Worm (Caenorhabditis elegans) whole organism, L1 larva: ENCODE data around the gene swan-2.

Experiments used
- egl-27 ChIP-seq, 2 experiments: fragments of 150-350 bp in 1 of 2; sonication (generic microtip); optimal IDR thresholded peaks; 3 replicates each; lab custom pipeline; 2017 to 2018; ENCODE audit warnings: missing biosample characterization in 2 of 2, missing genetic modification characterization in 2 of 2, missing genetic modification reagents in 2 of 2
- elt-2 ChIP-seq: sonication (generic microtip); optimal IDR thresholded peaks from 2 replicates; lab custom pipeline; 2016; ENCODE audit warnings: missing genetic modification characterization, mild to moderate bottlenecking, inconsistent platforms, missing compliant biosample characterization, missing genetic modification reagents
- lsy-2 ChIP-seq, 2 experiments: fragments of 150-350 bp; optimal IDR thresholded peaks; 2 replicates each; lab custom pipeline; 2014; ENCODE audit warnings: missing biosample characterization in 2 of 2, missing genetic modification characterization in 2 of 2
- sox-4 ChIP-seq: sonication (generic microtip); optimal IDR thresholded peaks from 2 replicates; lab custom pipeline; 2016; ENCODE audit warnings: missing genetic modification characterization, missing compliant biosample characterization
- sptf-1 ChIP-seq: fragments of 150-350 bp; optimal IDR thresholded peaks from 2 replicates; lab custom pipeline; 2014; ENCODE audit warnings: missing biosample characterization, missing genetic modification characterization
- zag-1 ChIP-seq: fragments of 150-350 bp; optimal IDR thresholded peaks from 2 replicates; lab custom pipeline; 2014; ENCODE audit warnings: missing biosample characterization, missing genetic modification characterization

The swan-2 gene

DNA sequence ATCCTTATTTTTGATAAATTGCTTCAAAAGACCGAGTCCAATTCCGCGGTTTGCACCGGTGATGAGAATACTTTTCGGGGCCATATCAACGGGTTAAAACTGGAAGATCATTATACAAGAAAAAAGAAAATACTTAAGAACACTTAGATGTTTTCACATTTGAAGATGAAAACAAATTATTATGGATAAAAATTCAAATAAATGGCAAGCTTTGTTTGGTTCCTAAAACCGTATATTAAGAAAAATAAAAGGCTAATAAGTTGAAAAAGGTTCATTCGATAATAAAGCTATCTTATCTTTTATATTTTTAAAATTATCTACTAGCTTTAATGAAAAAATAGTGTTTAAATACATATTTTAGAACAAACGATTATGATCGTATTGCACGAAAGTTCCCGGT, 50.6 kb downstream of the swan-2 start, which contains the start of gene F20G2.1:
Gene F20G2.1 (minus strand): TSS at position 101 of the 400 bp plus-strand sequence.
- TF ChIP-seq egl-27 (tag; optimal IDR thresholded peaks at IDR 0.05; lab: Kevin White, UChicago), result no peak
- no peak for TF ChIP-seq sptf-1 (tag; lab: Kevin White, UChicago)
- TF ChIP-seq lsy-2 (tag; optimal IDR thresholded peaks at IDR 0.05; lab: Kevin White, UChicago), result no peak
- no peak for TF ChIP-seq sox-4
- TF ChIP-seq, all 84 proteins: peak for 0

DNA sequence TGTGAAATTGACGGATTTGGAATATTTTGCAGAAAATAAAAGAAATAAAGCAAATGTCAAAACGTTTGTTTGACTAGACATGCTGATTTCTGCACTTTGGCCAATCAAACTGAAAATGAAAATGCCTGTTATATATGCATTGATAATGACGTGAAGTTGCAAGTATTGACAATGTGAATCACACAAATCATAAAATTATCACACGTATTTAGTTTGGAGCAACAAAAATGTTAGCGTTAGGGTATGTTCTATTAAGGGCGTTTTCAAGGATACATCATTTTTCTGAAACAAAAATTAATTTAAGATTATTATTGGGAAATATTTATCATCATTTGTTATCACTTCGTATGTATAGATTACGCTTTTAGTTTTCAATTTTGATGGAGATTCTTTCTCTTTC, 52.3 kb downstream of the swan-2 start, which contains the start of gene cld-9:
Gene cld-9 (minus strand): TSS at position 81 of the 400 bp plus-strand sequence.
- TF ChIP-seq zag-1 (tag; lab: Kevin White, UChicago) (no peak), elt-2 (tag; lab: Kevin White, UChicago) (peak; percentile 41)
